Worm (Caenorhabditis elegans) whole organism, L1 larva: ENCODE data around the gene hsp-12.2.
A peak's percentile ranks its signal among the peaks of the same experiment; 100 is the strongest.

Experiments
- C34B4.2 ChIP-seq: sonication (generic microtip); optimal IDR thresholded peaks from 2 replicates; lab custom pipeline; 2017; ENCODE audit warnings: mild to moderate bottlenecking, missing genetic modification characterization, missing compliant biosample characterization
- aha-1 ChIP-seq: fragments of 150-350 bp; optimal IDR thresholded peaks from 2 replicates; lab custom pipeline; 2014; ENCODE audit warnings: missing biosample characterization, missing genetic modification characterization
- alr-1 ChIP-seq: fragments of 200-800 bp; sonication (Bioruptor generic); optimal IDR thresholded peaks from 2 replicates; lab custom pipeline; 2018; ENCODE audit warnings: borderline replicate concordance, mild to moderate bottlenecking, missing genetic modification characterization, missing compliant biosample characterization
- ama-1 ChIP-seq: fragments of 150-350 bp; optimal IDR thresholded peaks from 2 replicates; lab custom pipeline; 2014
- ceh-63 ChIP-seq: fragments of 200-800 bp; sonication (Bioruptor generic); optimal IDR thresholded peaks from 2 replicates; lab custom pipeline; 2018; ENCODE audit warnings: mild to moderate bottlenecking, missing genetic modification characterization, missing compliant biosample characterization
- ceh-8 ChIP-seq: fragments of 200-800 bp; sonication (Bioruptor generic); optimal IDR thresholded peaks from 2 replicates; lab custom pipeline; 2018; ENCODE audit warnings: mild to moderate bottlenecking, missing genetic modification characterization, moderate library complexity, missing compliant biosample characterization
- ceh-88 ChIP-seq: fragments of 200-800 bp; sonication (Bioruptor generic); IDR thresholded peaks from 2 replicates; pipeline ENCODE4 v1.3.6; 2022; ENCODE audit warnings: missing genetic modification characterization, missing compliant biosample characterization
- ces-1 ChIP-seq: fragments of 150-350 bp; optimal IDR thresholded peaks from 2 replicates; lab custom pipeline; 2014; ENCODE audit warnings: missing biosample characterization, missing genetic modification reagents, missing genetic modification characterization
- dsc-1 ChIP-seq: sonication (generic microtip); optimal IDR thresholded peaks from 2 replicates; lab custom pipeline; 2016; ENCODE audit warnings: mild to moderate bottlenecking, missing genetic modification characterization, missing compliant biosample characterization
- egl-27 ChIP-seq, 2 experiments: fragments of 150-350 bp in 1 of 2; sonication (generic microtip); optimal IDR thresholded peaks; 3 replicates each; lab custom pipeline; 2017 to 2018; ENCODE audit warnings: missing biosample characterization in 2 of 2, missing genetic modification characterization in 2 of 2, missing genetic modification reagents in 2 of 2
- elt-2 ChIP-seq: sonication (generic microtip); optimal IDR thresholded peaks from 2 replicates; lab custom pipeline; 2016; ENCODE audit warnings: missing genetic modification characterization, mild to moderate bottlenecking, inconsistent platforms, missing compliant biosample characterization, missing genetic modification reagents
- ets-5 ChIP-seq: fragments of 200-800 bp; sonication (Bioruptor generic); IDR thresholded peaks from 2 replicates; pipeline ENCODE4 v1.3.6; 2022; ENCODE audit warnings: missing genetic modification characterization, missing compliant biosample characterization
- fkh-10 ChIP-seq: sonication (generic microtip); optimal IDR thresholded peaks from 2 replicates; lab custom pipeline; 2017; ENCODE audit warnings: missing biosample characterization, missing genetic modification reagents, missing genetic modification characterization
- fkh-4 ChIP-seq: sonication (generic microtip); optimal IDR thresholded peaks from 2 replicates; lab custom pipeline; 2016; ENCODE audit warnings: missing compliant biosample characterization, missing genetic modification characterization, borderline replicate concordance
- grh-1 ChIP-seq: fragments of 200-800 bp; sonication (Bioruptor generic); IDR thresholded peaks from 2 replicates; pipeline ENCODE4 v1.3.6; 2022; ENCODE audit warnings: missing genetic modification reagents, missing genetic modification characterization, missing compliant biosample characterization
- hlh-17 ChIP-seq: fragments of 200-800 bp; sonication (Bioruptor generic); optimal IDR thresholded peaks from 2 replicates; lab custom pipeline; 2018; ENCODE audit warnings: missing genetic modification characterization, mild to moderate bottlenecking, missing compliant biosample characterization, moderate library complexity, borderline replicate concordance
- hlh-4 ChIP-seq: sonication (generic microtip); optimal IDR thresholded peaks from 2 replicates; lab custom pipeline; 2016; ENCODE audit warnings: mild to moderate bottlenecking, missing genetic modification characterization, missing compliant biosample characterization
- hpl-2 ChIP-seq: fragments of 150-350 bp; optimal IDR thresholded peaks from 2 replicates; lab custom pipeline; 2014; ENCODE audit warnings: missing biosample characterization, missing genetic modification reagents, missing genetic modification characterization
- jun-1 ChIP-seq: fragments of 150-350 bp; optimal IDR thresholded peaks from 2 replicates; lab custom pipeline; 2014; ENCODE audit warnings: missing biosample characterization, missing genetic modification reagents, missing genetic modification characterization
- lin-13 ChIP-seq: fragments of 150-350 bp; optimal IDR thresholded peaks from 2 replicates; lab custom pipeline; 2014; ENCODE audit warnings: missing biosample characterization, missing genetic modification reagents, missing genetic modification characterization
- lin-14 ChIP-seq: fragments of 200-800 bp; sonication (Bioruptor generic); optimal IDR thresholded peaks from 2 replicates; lab custom pipeline; 2018; ENCODE audit warnings: mild to moderate bottlenecking, missing genetic modification characterization, moderate library complexity, missing compliant biosample characterization
- lin-39 ChIP-seq: fragments of 150-350 bp; optimal IDR thresholded peaks from 2 replicates; lab custom pipeline; 2014; ENCODE audit warnings: missing biosample characterization, missing genetic modification reagents, missing genetic modification characterization
- lsy-2 ChIP-seq, 2 experiments: fragments of 150-350 bp; optimal IDR thresholded peaks; 2 replicates each; lab custom pipeline; 2014; ENCODE audit warnings: missing biosample characterization in 2 of 2, missing genetic modification characterization in 2 of 2
- mab-9 ChIP-seq: fragments of 200-800 bp; sonication (Bioruptor generic); IDR thresholded peaks from 2 replicates; pipeline ENCODE4 v1.3.6; 2022; ENCODE audit warnings: missing genetic modification reagents, missing genetic modification characterization, missing compliant biosample characterization
- mep-1 ChIP-seq: fragments of 150-350 bp; optimal IDR thresholded peaks from 2 replicates; lab custom pipeline; 2014; ENCODE audit warnings: missing biosample characterization, missing genetic modification characterization
- nhr-11 ChIP-seq: fragments of 150-350 bp; optimal IDR thresholded peaks from 2 replicates; lab custom pipeline; 2014; ENCODE audit warnings: missing biosample characterization, missing genetic modification characterization
- nhr-19 ChIP-seq: fragments of 200-800 bp; sonication (Bioruptor generic); conservative IDR thresholded peaks from 2 replicates; pipeline ENCODE4 v1.3.6; 2022; ENCODE audit warnings: missing genetic modification characterization, missing compliant biosample characterization
- nhr-237 ChIP-seq: fragments of 150-350 bp; optimal IDR thresholded peaks from 2 replicates; lab custom pipeline; 2014; ENCODE audit warnings: missing biosample characterization, missing genetic modification characterization
- nhr-71 ChIP-seq: sonication (generic microtip); optimal IDR thresholded peaks from 2 replicates; lab custom pipeline; 2016; ENCODE audit warnings: mild to moderate bottlenecking, missing genetic modification characterization, moderate library complexity, missing compliant biosample characterization
- nhr-76 ChIP-seq: sonication (generic microtip); optimal IDR thresholded peaks from 2 replicates; lab custom pipeline; 2017; ENCODE audit warnings: missing biosample characterization, missing genetic modification characterization
- nhr-77 ChIP-seq: fragments of 150-350 bp; optimal IDR thresholded peaks from 2 replicates; lab custom pipeline; 2014; ENCODE audit warnings: missing biosample characterization, missing genetic modification characterization
- nhr-84 ChIP-seq: sonication (generic microtip); optimal IDR thresholded peaks from 2 replicates; lab custom pipeline; 2017; ENCODE audit warnings: missing biosample characterization, missing genetic modification characterization
- nhr-85 ChIP-seq: sonication (generic microtip); peaks from one replicate; lab custom pipeline; 2016; ENCODE audit warnings: missing genetic modification characterization, inconsistent platforms, missing compliant biosample characterization
- pax-3 ChIP-seq: fragments of 200-800 bp; sonication (Bioruptor generic); optimal IDR thresholded peaks from 2 replicates; lab custom pipeline; 2018; ENCODE audit warnings: mild to moderate bottlenecking, missing genetic modification characterization, moderate library complexity, missing compliant biosample characterization
- skn-1 ChIP-seq: fragments of 150-350 bp; optimal IDR thresholded peaks from 2 replicates; lab custom pipeline; 2014; ENCODE audit warnings: missing biosample characterization, missing genetic modification characterization
- sptf-1 ChIP-seq: fragments of 150-350 bp; optimal IDR thresholded peaks from 2 replicates; lab custom pipeline; 2014; ENCODE audit warnings: missing biosample characterization, missing genetic modification characterization
- swsn-7 ChIP-seq: sonication (generic microtip); optimal IDR thresholded peaks from 2 replicates; lab custom pipeline; 2016; ENCODE audit warnings: missing genetic modification characterization, missing compliant biosample characterization
- tbx-2 ChIP-seq: sonication (generic microtip); optimal IDR thresholded peaks from 2 replicates; lab custom pipeline; 2016; ENCODE audit warnings: missing genetic modification characterization, missing compliant biosample characterization
- tlp-1 ChIP-seq: fragments of 150-350 bp; optimal IDR thresholded peaks from 2 replicates; lab custom pipeline; 2014; ENCODE audit warnings: missing biosample characterization, missing genetic modification characterization
- unc-30 ChIP-seq: sonication (generic microtip); optimal IDR thresholded peaks from 2 replicates; lab custom pipeline; 2017; ENCODE audit warnings: missing biosample characterization, missing genetic modification characterization
- unc-62 ChIP-seq: fragments of 150-350 bp; optimal IDR thresholded peaks from 2 replicates; lab custom pipeline; 2014; ENCODE audit warnings: missing biosample characterization, missing genetic modification reagents, missing genetic modification characterization
- unc-86 ChIP-seq: sonication (generic microtip); optimal IDR thresholded peaks from 2 replicates; lab custom pipeline; 2016; ENCODE audit warnings: missing genetic modification characterization, missing compliant biosample characterization
- xbp-1 ChIP-seq: sonication (generic microtip); optimal IDR thresholded peaks from 2 replicates; lab custom pipeline; 2016; ENCODE audit warnings: missing genetic modification characterization, missing compliant biosample characterization
- zag-1 ChIP-seq: fragments of 150-350 bp; optimal IDR thresholded peaks from 2 replicates; lab custom pipeline; 2014; ENCODE audit warnings: missing biosample characterization, missing genetic modification characterization
- zip-4 ChIP-seq: fragments of 200-800 bp; sonication (Bioruptor generic); optimal IDR thresholded peaks from 2 replicates; lab custom pipeline; 2018; ENCODE audit warnings: mild to moderate bottlenecking, missing genetic modification characterization, moderate library complexity, missing compliant biosample characterization
- ztf-11 ChIP-seq, 2 experiments: sonication (generic microtip); optimal IDR thresholded peaks; 2 replicates each; lab custom pipeline; 2016 to 2017; ENCODE audit warnings: missing genetic modification characterization in 2 of 2, missing biosample characterization in 1 of 2, missing compliant biosample characterization in 1 of 2

Gene hsp-12.2

DNA sequence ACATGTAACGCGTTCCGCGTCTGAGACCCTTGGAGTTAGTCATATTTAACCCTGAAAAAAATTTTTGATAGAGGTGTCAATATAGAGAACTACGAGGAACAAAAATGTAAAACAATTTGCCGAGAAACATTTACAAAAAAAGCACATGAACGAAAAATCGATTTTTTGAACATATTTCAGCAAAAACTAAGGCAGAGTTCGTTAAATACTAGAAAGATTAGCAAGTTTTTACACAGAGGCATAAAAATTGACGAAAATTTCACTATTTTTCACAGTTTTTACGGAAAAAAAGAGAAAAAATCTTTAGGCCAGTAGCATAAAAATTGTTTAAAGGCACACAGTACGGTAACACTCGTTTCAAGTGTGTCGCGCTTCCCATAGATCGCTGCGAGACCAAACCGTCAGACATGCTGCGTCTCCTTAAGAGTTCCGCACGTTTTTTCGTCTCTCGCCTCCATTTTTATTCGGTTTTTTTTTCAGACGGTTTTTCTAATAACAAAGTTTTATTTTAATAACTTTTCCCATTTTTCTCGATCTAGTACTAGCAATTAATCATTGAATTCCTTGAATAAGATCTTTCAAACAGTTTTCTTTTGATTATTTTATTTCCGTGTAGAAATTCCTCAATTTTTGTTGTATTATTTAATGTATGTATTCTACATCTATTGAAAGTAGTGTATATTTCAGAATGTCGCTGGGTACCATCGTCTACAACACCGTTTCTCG is 7.5 kb upstream of the hsp-12.2 start, which contains the start of the genes rpl-21 and C14B9.10 (continued):
- TF ChIP-seq dsc-1 (tag; lab: Kevin White, UChicago) = peak; percentile 73
- TF ChIP-seq zag-1 = no peak
- peak; percentile 85 for TF ChIP-seq skn-1 (tag; lab: Kevin White, UChicago)
- TF ChIP-seq ceh-63 = no peak
- no peak for TF ChIP-seq hlh-4
- TF ChIP-seq swsn-7 (tag; lab: Kevin White, UChicago) = peak; percentile 85
- no peak for TF ChIP-seq egl-27 (tag; optimal IDR thresholded peaks at IDR 0.05; lab: Kevin White, UChicago)
- TF ChIP-seq fkh-10 (GFP tag; lab: Kevin White, UChicago) = no peak
- no peak for TF ChIP-seq zip-4 (GFP tag; lab: Kevin White, UChicago)
- peak; percentile 73 for TF ChIP-seq nhr-77 (tag; lab: Kevin White, UChicago)
- TF ChIP-seq grh-1 (GFP tag; lab: Robert Waterston, UW) = peak; percentile 64
- TF ChIP-seq nhr-71 = peak; percentile 92
- no peak for TF ChIP-seq unc-62
- no peak for TF ChIP-seq nhr-76
- peak in 1 of 2 experiments; percentile 13 for TF ChIP-seq ztf-11 (tag; optimal IDR thresholded peaks at IDR 0.05; lab: Kevin White, UChicago)
- TF ChIP-seq nhr-237 (tag; lab: Kevin White, UChicago) = peak; percentile 57
- TF ChIP-seq nhr-84 = no peak
- TF ChIP-seq ceh-8 (GFP tag; lab: Kevin White, UChicago) = no peak
- TF ChIP-seq lin-39 (tag; lab: Kevin White, UChicago) = peak; percentile 69
- no peak for TF ChIP-seq alr-1 (tag; lab: Kevin White, UChicago)
- peak; percentile 5 for TF ChIP-seq elt-2 (tag; lab: Kevin White, UChicago)
- no peak for TF ChIP-seq ets-5 (GFP tag; lab: Robert Waterston, UW)
- TF ChIP-seq lin-13 = peak; percentile 73
- peak; percentile 86 for TF ChIP-seq mep-1 (tag; lab: Kevin White, UChicago)
- TF ChIP-seq C34B4.2 = no peak
- TF ChIP-seq unc-30 (tag; lab: Kevin White, UChicago) = no peak
- TF ChIP-seq hpl-2 (GFP tag; lab: Kevin White, UChicago) = peak; percentile 9
- no peak for TF ChIP-seq mab-9 (GFP tag; lab: Robert Waterston, UW)
- TF ChIP-seq lsy-2 (tag; optimal IDR thresholded peaks at IDR 0.05; lab: Kevin White, UChicago) = peak; percentile 99
- peak; percentile 74 for TF ChIP-seq unc-86 (tag; lab: Kevin White, UChicago)
- TF ChIP-seq jun-1 (tag; lab: Kevin White, UChicago) = peak; percentile 74
- no peak for TF ChIP-seq ces-1
- TF ChIP-seq fkh-4 (tag; lab: Kevin White, UChicago) = no peak
- TF ChIP-seq hlh-17 (GFP tag; lab: Kevin White, UChicago) = no peak
- TF ChIP-seq xbp-1 (tag; lab: Kevin White, UChicago) = peak; percentile 81
- no peak for TF ChIP-seq sptf-1 (tag; lab: Kevin White, UChicago)
- TF ChIP-seq aha-1 (tag; lab: Kevin White, UChicago) = no peak
- peak; percentile 75 for TF ChIP-seq nhr-11 (tag; lab: Kevin White, UChicago)
- no peak for TF ChIP-seq ama-1

DNA sequence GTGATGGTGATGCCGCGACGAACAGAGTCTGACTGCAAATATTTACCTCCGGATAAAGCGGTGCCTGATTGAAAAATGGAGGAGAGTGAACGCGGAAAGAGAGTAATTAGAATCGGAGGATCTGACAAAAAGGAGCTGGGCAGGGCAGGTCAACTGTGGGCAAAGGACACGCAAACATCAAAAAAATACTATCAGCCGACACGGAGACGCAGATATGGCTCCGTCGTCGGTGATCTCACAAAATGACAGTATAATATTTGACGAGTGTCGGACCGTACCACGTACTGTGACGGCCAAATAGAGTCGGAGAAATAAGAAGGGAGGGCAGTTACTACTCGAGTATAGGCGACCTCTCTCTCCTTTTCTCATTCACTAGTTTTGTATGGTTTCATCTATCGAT is 5.4 kb upstream of the hsp-12.2 start:
- TF ChIP-seq lsy-2 (tag; optimal IDR thresholded peaks at IDR 0.05; lab: Kevin White, UChicago) (peak in 1 of 2 experiments; percentile 43), nhr-85 (peak; percentile 5), tlp-1 (tag; lab: Kevin White, UChicago) (no peak), ceh-88 (GFP tag; lab: Robert Waterston, UW) (0 out of 2 replicates have a peak, but pooled peaks have one; percentile 18), nhr-19 (peak; percentile 25; the same call in 1 of the 2 replicates), lin-14 (GFP tag; lab: Kevin White, UChicago) (peak; percentile 22), pax-3 (tag; lab: Kevin White, UChicago) (no peak), unc-30 (tag; lab: Kevin White, UChicago) (no peak), tbx-2 (tag; lab: Kevin White, UChicago) (peak; percentile 1)
- TF ChIP-seq, all 84 proteins: peak for 6
